ENCODE assay signal across 1 worm cellular context in genomic region chrIII:3035977-3036376, ce11.
TF ChIP-seq lines count a peak whose summit lies in the region.

No protein-coding gene starts in this region.

TF ChIP-seq in whole organism, L1 larva, 84 proteins besides CTCF, POLR2A, EP300 and RAD21 (continued from another document):
- TF ChIP-seq elt-2 (tag; optimal IDR thresholded peaks at IDR 0.05; lab: Kevin White, UChicago): peak; percentile 1
- TF ChIP-seq snu-23 (GFP tag; optimal IDR thresholded peaks at IDR 0.05; lab: Kevin White, UChicago): peak; percentile 77
- TF ChIP-seq nhr-20 (tag; optimal IDR thresholded peaks at IDR 0.05; lab: Kevin White, UChicago): peak; percentile 58
- TF ChIP-seq rnt-1 (tag; optimal IDR thresholded peaks at IDR 0.05; lab: Kevin White, UChicago): no peak
- peak; percentile 4 for TF ChIP-seq C16A3.4 (tag; optimal IDR thresholded peaks at IDR 0.05; lab: Kevin White, UChicago)
- no peak for TF ChIP-seq F16B12.6 (tag; optimal IDR thresholded peaks at IDR 0.05; lab: Kevin White, UChicago)
- TF ChIP-seq mab-9 (GFP tag; IDR thresholded peaks at IDR 0.05; lab: Robert Waterston, UW): no peak
- TF ChIP-seq ceh-63 (GFP tag; optimal IDR thresholded peaks at IDR 0.05; lab: Kevin White, UChicago): no peak
- TF ChIP-seq unc-130 (tag; optimal IDR thresholded peaks at IDR 0.05; lab: Kevin White, UChicago): no peak
- TF ChIP-seq ztf-4 (tag; optimal IDR thresholded peaks at IDR 0.05; lab: Kevin White, UChicago): no peak
- TF ChIP-seq lin-15B (tag; optimal IDR thresholded peaks at IDR 0.05; lab: Kevin White, UChicago): no peak
- TF ChIP-seq zag-1 (tag; optimal IDR thresholded peaks at IDR 0.05; lab: Kevin White, UChicago): no peak
- TF ChIP-seq grh-1 (GFP tag; IDR thresholded peaks at IDR 0.05; lab: Robert Waterston, UW): no peak
- TF ChIP-seq xbp-1 (tag; optimal IDR thresholded peaks at IDR 0.05; lab: Kevin White, UChicago): peak; percentile 45
- TF ChIP-seq ets-5 (GFP tag; IDR thresholded peaks at IDR 0.05; lab: Robert Waterston, UW): no peak
- no peak for TF ChIP-seq Y116A8C.19 (tag; optimal IDR thresholded peaks at IDR 0.05; lab: Kevin White, UChicago; ENCODE audit: borderline replicate concordance)
- no peak for TF ChIP-seq pag-3 (tag; optimal IDR thresholded peaks at IDR 0.05; lab: Kevin White, UChicago; ENCODE audit: borderline replicate concordance, insufficient read depth)
- no peak for TF ChIP-seq ztf-11 (tag; optimal IDR thresholded peaks at IDR 0.05; lab: Kevin White, UChicago)
- TF ChIP-seq unc-30 (tag; optimal IDR thresholded peaks at IDR 0.05; lab: Kevin White, UChicago): no peak
- TF ChIP-seq zip-4 (GFP tag; optimal IDR thresholded peaks at IDR 0.05; lab: Kevin White, UChicago): no peak
- 0 out of 2 replicates have a peak, but pooled peaks have one; percentile 3 for TF ChIP-seq isw-1 (GFP tag; IDR thresholded peaks at IDR 0.05; lab: Robert Waterston, UW)
- TF ChIP-seq mdl-1 (tag; optimal IDR thresholded peaks at IDR 0.05; lab: Kevin White, UChicago): peak in 1 of 2 experiments; percentile 85
- TF ChIP-seq fkh-4 (tag; optimal IDR thresholded peaks at IDR 0.05; lab: Kevin White, UChicago; ENCODE audit: borderline replicate concordance): no peak
- no peak for TF ChIP-seq nhr-85 (tag; lab: Kevin White, UChicago)
- no peak for TF ChIP-seq fos-1 (tag; optimal IDR thresholded peaks at IDR 0.05; lab: Kevin White, UChicago)
- TF ChIP-seq lin-39 (tag; optimal IDR thresholded peaks at IDR 0.05; lab: Kevin White, UChicago): no peak
- no peak for TF ChIP-seq nhr-12 (tag; optimal IDR thresholded peaks at IDR 0.05; lab: Kevin White, UChicago)
- TF ChIP-seq hlh-17 (GFP tag; optimal IDR thresholded peaks at IDR 0.05; lab: Kevin White, UChicago; ENCODE audit: borderline replicate concordance): no peak
- no peak for TF ChIP-seq nhr-77 (tag; optimal IDR thresholded peaks at IDR 0.05; lab: Kevin White, UChicago)
- TF ChIP-seq dsc-1 (tag; optimal IDR thresholded peaks at IDR 0.05; lab: Kevin White, UChicago): no peak
- peak; percentile 55 for TF ChIP-seq nhr-47 (tag; optimal IDR thresholded peaks at IDR 0.05; lab: Kevin White, UChicago)
- TF ChIP-seq mep-1 (tag; optimal IDR thresholded peaks at IDR 0.05; lab: Kevin White, UChicago): peak; percentile 72
- no peak for TF ChIP-seq alr-1 (tag; optimal IDR thresholded peaks at IDR 0.05; lab: Kevin White, UChicago; ENCODE audit: borderline replicate concordance)
- no peak for TF ChIP-seq C04F5.9 (tag; optimal IDR thresholded peaks at IDR 0.05; lab: Kevin White, UChicago)
- TF ChIP-seq fkh-8 (tag; optimal IDR thresholded peaks at IDR 0.05; lab: Kevin White, UChicago): peak; percentile 71
- no peak for TF ChIP-seq mef-2 (tag; optimal IDR thresholded peaks at IDR 0.05; lab: Kevin White, UChicago)
- no peak for TF ChIP-seq sup-37 (GFP tag; optimal IDR thresholded peaks at IDR 0.05; lab: Kevin White, UChicago)
- no peak for TF ChIP-seq nhr-76 (tag; optimal IDR thresholded peaks at IDR 0.05; lab: Kevin White, UChicago)
- TF ChIP-seq blmp-1 (tag; optimal IDR thresholded peaks at IDR 0.05; lab: Kevin White, UChicago): peak; percentile 48
- no peak for TF ChIP-seq efl-3 (GFP tag; optimal IDR thresholded peaks at IDR 0.05; lab: Kevin White, UChicago)
- TF ChIP-seq sptf-1 (tag; optimal IDR thresholded peaks at IDR 0.05; lab: Kevin White, UChicago): no peak
- peak; percentile 1 for TF ChIP-seq irx-1 (tag; optimal IDR thresholded peaks at IDR 0.05; lab: Kevin White, UChicago)
- no peak for TF ChIP-seq ces-1 (GFP tag; optimal IDR thresholded peaks at IDR 0.05; lab: Kevin White, UChicago)
- no peak for TF ChIP-seq hlh-4 (tag; optimal IDR thresholded peaks at IDR 0.05; lab: Kevin White, UChicago)
- no peak for TF ChIP-seq egl-13 (tag; optimal IDR thresholded peaks at IDR 0.05; lab: Kevin White, UChicago)
- peak; percentile 0 to 73 (median 63) for TF ChIP-seq ceh-82 (tag; optimal IDR thresholded peaks at IDR 0.05; lab: Kevin White, UChicago)
- TF ChIP-seq ama-1 (optimal IDR thresholded peaks at IDR 0.05; lab: Kevin White, UChicago): peak; percentile 9
